Worm (Caenorhabditis elegans) whole organism, L4 larva: ENCODE results near the gene fbxa-160.

Source experiments
- madf-5 ChIP-seq, 2 experiments: fragments of 200-800 bp; sonication (Bioruptor generic); IDR thresholded peaks; 2 replicates each; pipeline ENCODE4 v1.3.6; 2022; ENCODE audit warnings: missing compliant biosample characterization in 2 of 2, missing genetic modification characterization in 2 of 2
- nhr-77 ChIP-seq: fragments of 150-350 bp; optimal IDR thresholded peaks from 2 replicates; lab custom pipeline; 2014; ENCODE audit warnings: missing biosample characterization, missing genetic modification characterization

DNA sequence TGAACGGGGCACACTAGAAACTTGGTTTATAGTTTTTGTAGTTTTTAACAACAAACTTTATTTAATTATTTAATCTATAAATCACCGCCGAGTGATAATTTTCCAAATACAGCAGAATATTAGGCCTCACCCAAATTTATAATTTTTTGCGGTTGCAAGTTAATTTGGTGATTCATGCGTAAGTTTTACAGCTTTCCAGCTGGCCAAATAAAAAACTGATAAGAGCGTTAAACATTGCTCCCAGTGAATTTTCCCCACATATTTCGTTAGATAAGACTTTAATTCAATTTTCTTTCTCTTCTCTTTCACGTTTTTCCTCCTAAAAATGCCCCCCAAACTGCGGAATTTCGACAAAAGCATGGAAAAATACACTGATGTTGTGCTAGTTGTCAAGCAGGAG lies 23.0 kb downstream of the fbxa-160 start, which contains the start of gene bath-47:
- TF ChIP-seq nhr-77 (tag; lab: Kevin White, UChicago) (no peak), madf-5 (GFP tag; IDR thresholded peaks at IDR 0.05; lab: Robert Waterston, UW) (no peak)
